Worm (Caenorhabditis elegans) whole organism, L4/young adult: ENCODE data around the gene F13H10.8.

Experiments
- W03F9.2 ChIP-seq: fragments of 150-350 bp; optimal IDR thresholded peaks from 2 replicates; lab custom pipeline; 2014; ENCODE audit warnings: missing biosample characterization, missing genetic modification characterization
- dao-5 ChIP-seq: sonication (generic microtip); optimal IDR thresholded peaks from 2 replicates; lab custom pipeline; 2016; ENCODE audit warnings: missing genotype, missing genetic modification characterization, moderate library complexity, missing compliant biosample characterization

ce11 chrIV:10979689-10980088, 40.6 kb upstream of the F13H10.8 start:
- TF ChIP-seq W03F9.2 (tag; lab: Kevin White, UChicago) (no peak), dao-5 (tag; lab: Kevin White, UChicago) (no peak)
